Worm (Caenorhabditis elegans) whole organism, L2 larva: ENCODE results near the gene srh-206.
"Not testable (repeated sequence)": the region's sequence is repeated elsewhere in the genome, so short reads cannot be mapped to it uniquely, and the experiment has no call there.

Experiments
- ama-1 ChIP-seq: fragments of 150-350 bp; optimal IDR thresholded peaks from 2 replicates; lab custom pipeline; 2018; ENCODE audit warnings: inconsistent platforms
- ceh-82 ChIP-seq: fragments of 150-350 bp; optimal IDR thresholded peaks from 2 replicates; lab custom pipeline; 2014; ENCODE audit warnings: missing biosample characterization, missing genetic modification characterization
- egl-27 ChIP-seq: sonication (generic microtip); optimal IDR thresholded peaks from 3 replicates; lab custom pipeline; 2017; ENCODE audit warnings: missing biosample characterization, missing genetic modification reagents, missing genetic modification characterization
- elt-1 ChIP-seq: fragments of 150-350 bp; optimal IDR thresholded peaks from 2 replicates; lab custom pipeline; 2014; ENCODE audit warnings: missing biosample characterization, missing genetic modification characterization
- fos-1 ChIP-seq: fragments of 150-350 bp; optimal IDR thresholded peaks from 2 replicates; lab custom pipeline; 2014; ENCODE audit warnings: missing biosample characterization, missing genetic modification characterization
- lsy-2 ChIP-seq, 2 experiments: fragments of 150-350 bp in 1 of 2; sonication (generic microtip) in 1 of 2; optimal IDR thresholded peaks; 2 replicates each; lab custom pipeline; 2014 to 2017; ENCODE audit warnings: missing biosample characterization in 2 of 2, missing genetic modification characterization in 2 of 2
- mdl-1 ChIP-seq, 2 experiments: fragments of 150-350 bp in 1 of 2; sonication (generic microtip) in 1 of 2; optimal IDR thresholded peaks; 2 replicates each; lab custom pipeline; 2017; ENCODE audit warnings: missing biosample characterization in 2 of 2, missing genetic modification characterization in 2 of 2
- nhr-11 ChIP-seq: fragments of 150-350 bp; optimal IDR thresholded peaks from 2 replicates; lab custom pipeline; 2014; ENCODE audit warnings: missing biosample characterization, missing genetic modification characterization
- nhr-12 ChIP-seq: fragments of 150-350 bp; optimal IDR thresholded peaks from 2 replicates; lab custom pipeline; 2014; ENCODE audit warnings: missing biosample characterization, missing genetic modification characterization
- nhr-237 ChIP-seq: fragments of 150-350 bp; optimal IDR thresholded peaks from 2 replicates; lab custom pipeline; 2014; ENCODE audit warnings: missing biosample characterization, missing genetic modification characterization
- nhr-77 ChIP-seq: fragments of 150-350 bp; optimal IDR thresholded peaks from 2 replicates; lab custom pipeline; 2014; ENCODE audit warnings: missing biosample characterization, missing genetic modification characterization
- skn-1 ChIP-seq: sonication (generic microtip); optimal IDR thresholded peaks from 2 replicates; lab custom pipeline; 2017; ENCODE audit warnings: missing biosample characterization, missing genetic modification characterization
- unc-55 ChIP-seq: fragments of 150-350 bp; sonication (generic microtip); optimal IDR thresholded peaks from 3 replicates; lab custom pipeline; 2014; ENCODE audit warnings: missing biosample characterization, missing genetic modification reagents, missing genetic modification characterization
- ztf-4 ChIP-seq: fragments of 150-350 bp; optimal IDR thresholded peaks from 2 replicates; lab custom pipeline; 2014; ENCODE audit warnings: missing biosample characterization, missing genetic modification characterization

DNA sequence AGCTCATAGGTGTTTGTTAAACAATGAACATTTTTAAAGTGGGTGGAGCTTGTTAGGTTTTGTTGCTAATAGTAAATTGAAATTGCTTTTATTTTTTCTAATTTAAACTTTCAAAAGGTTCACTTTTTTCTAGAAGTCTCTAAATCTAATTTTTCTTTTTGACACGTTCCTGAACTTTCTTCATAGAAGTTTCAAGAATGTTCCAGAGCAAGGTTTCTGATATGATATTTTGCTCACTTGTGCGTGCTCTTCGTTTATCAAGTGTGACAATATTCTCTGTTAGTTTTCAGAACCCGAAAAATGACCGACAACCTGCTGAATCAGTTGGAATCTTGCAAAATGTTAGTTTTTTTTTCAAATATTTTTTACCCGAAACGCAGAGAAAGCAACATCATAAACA, 15.9 kb downstream of the srh-206 start, which contains the start of gene fbxa-148:
- not testable (repeated sequence) for TF ChIP-seq nhr-11; fos-1; ztf-4 (tag; lab: Kevin White, UChicago); ama-1; nhr-237; mdl-1 (tag; optimal IDR thresholded peaks at IDR 0.05; lab: Kevin White, UChicago); lsy-2 (tag; optimal IDR thresholded peaks at IDR 0.05; lab: Kevin White, UChicago); nhr-12 (tag; lab: Kevin White, UChicago); skn-1 (tag; lab: Kevin White, UChicago); egl-27; nhr-77 (tag; lab: Kevin White, UChicago); unc-55; ceh-82; elt-1 (tag; lab: Kevin White, UChicago)
